Worm (Caenorhabditis elegans) whole organism, L4 larva: ENCODE data around the gene nhr-106.

ENCODE experiments used
- R02D3.7 ChIP-seq: fragments of 150-350 bp; sonication (generic microtip); optimal IDR thresholded peaks from 3 replicates; lab custom pipeline; 2014; ENCODE audit warnings: missing biosample characterization, missing genetic modification characterization
- aly-2 ChIP-seq: sonication (generic microtip); optimal IDR thresholded peaks from 2 replicates; lab custom pipeline; 2018; ENCODE audit warnings: missing biosample characterization, missing genetic modification characterization
- attf-4 ChIP-seq: sonication (generic microtip); optimal IDR thresholded peaks from 3 replicates; lab custom pipeline; 2017; ENCODE audit warnings: missing biosample characterization, missing genetic modification characterization
- cey-2 ChIP-seq: sonication (generic microtip); optimal IDR thresholded peaks from 3 replicates; lab custom pipeline; 2017; ENCODE audit warnings: missing genetic modification characterization, mild to moderate bottlenecking, missing compliant biosample characterization, antibody characterized with exemption, borderline replicate concordance; ENCODE audit not compliant: insufficient read depth
- daf-12 ChIP-seq: fragments of 150-350 bp; optimal IDR thresholded peaks from 2 replicates; lab custom pipeline; 2014; ENCODE audit warnings: missing biosample characterization, missing genetic modification reagents, missing genetic modification characterization
- egl-27 ChIP-seq: sonication (generic microtip); optimal IDR thresholded peaks from 3 replicates; lab custom pipeline; 2017; ENCODE audit warnings: missing biosample characterization, missing genetic modification reagents, missing genetic modification characterization
- lin-39 ChIP-seq: fragments of 150-350 bp; optimal IDR thresholded peaks from 2 replicates; lab custom pipeline; 2014; ENCODE audit warnings: missing biosample characterization, missing genetic modification reagents, missing genetic modification characterization
- nhr-237 ChIP-seq: sonication (generic microtip); optimal IDR thresholded peaks from 2 replicates; lab custom pipeline; 2017; ENCODE audit warnings: missing biosample characterization, missing genetic modification characterization
- pha-4 ChIP-seq, 2 experiments: fragments of 150-350 bp in 1 of 2; fragments of 200-800 bp in 1 of 2; sonication (Bioruptor generic) in 1 of 2; IDR thresholded peaks in 1 of 2; optimal IDR thresholded peaks in 1 of 2; 2 replicates each; pipeline versions ENCODE4 v1.3.6 to Lab custom; 2014 to 2022; ENCODE audit warnings: missing genetic modification characterization in 2 of 2, missing genetic modification reagents in 2 of 2, missing biosample characterization in 1 of 2, missing compliant biosample characterization in 1 of 2
- snpc-1.2 ChIP-seq: fragments of 200-800 bp; sonication (Bioruptor generic); IDR thresholded peaks from 2 replicates; pipeline ENCODE4 v1.3.6; 2022; ENCODE audit warnings: missing genetic modification reagents, missing genetic modification characterization, missing compliant biosample characterization
- unc-62 ChIP-seq, 3 experiments: fragments of 150-350 bp in 1 of 3; sonication (generic microtip); optimal IDR thresholded peaks in 2 of 3; peaks in 1 of 3; 1 replicate in 1 of 3; 2 replicates in 2 of 3; lab custom pipeline; 2014 to 2017; ENCODE audit warnings: missing biosample characterization in 3 of 3, missing genetic modification characterization in 3 of 3, missing genetic modification reagents in 3 of 3, missing genotype in 1 of 3

DNA sequence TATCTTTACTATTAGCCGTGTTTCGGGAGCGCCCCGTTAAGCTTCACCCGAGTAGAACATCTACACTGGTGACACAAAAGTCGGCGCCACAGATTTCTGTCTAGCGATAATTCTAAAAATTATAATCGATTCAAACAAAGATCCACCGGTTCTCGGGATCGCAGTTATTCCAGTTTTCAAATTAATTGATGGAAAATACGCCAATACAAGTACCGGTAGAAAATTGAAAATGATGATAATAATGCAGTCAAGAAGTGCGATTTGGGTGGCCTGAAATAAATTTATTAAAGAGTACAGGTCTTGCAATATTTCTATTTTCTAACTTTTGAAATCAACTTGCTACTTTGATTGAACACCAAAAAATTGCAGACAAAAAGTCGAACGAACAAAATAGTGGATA is 21.9 kb upstream of the nhr-106 start:
- TF ChIP-seq R02D3.7 (tag; lab: Kevin White, UChicago): no peak
- TF ChIP-seq lin-39 (tag; lab: Kevin White, UChicago): no peak
- TF ChIP-seq unc-62 (GFP tag; optimal IDR thresholded peaks at IDR 0.05 in 1 of 2; lab: Kevin White, UChicago): peak in 1 of 2 experiments; percentile 73
- no peak for TF ChIP-seq unc-62 (tag; optimal IDR thresholded peaks at IDR 0.05; lab: Kevin White, UChicago)
- TF ChIP-seq cey-2: no peak
- TF ChIP-seq attf-4 (tag; lab: Kevin White, UChicago): no peak
- TF ChIP-seq daf-12 (tag; lab: Kevin White, UChicago): no peak
- no peak for TF ChIP-seq snpc-1.2
- no peak for TF ChIP-seq egl-27
- TF ChIP-seq nhr-237 (tag; lab: Kevin White, UChicago): no peak
- no peak for TF ChIP-seq pha-4 (GFP tag; IDR thresholded peaks at IDR 0.05; lab: Robert Waterston, UW)
- no peak for TF ChIP-seq pha-4 (tag; optimal IDR thresholded peaks at IDR 0.05; lab: Kevin White, UChicago)
- no peak for TF ChIP-seq aly-2 (tag; lab: Kevin White, UChicago)
